Worm (Caenorhabditis elegans): ENCODE results near the gene F52E1.3.

- TF ChIP-seq cebp-2 (GFP tag; IDR thresholded peaks at IDR 0.05) (no peak), rec-8 (tag; optimal IDR thresholded peaks at IDR 0.05) (no peak), Y56A3A.18 (GFP tag; IDR thresholded peaks at IDR 0.05) (no peak), bed-1 (GFP tag; IDR thresholded peaks at IDR 0.05) (no peak), D2030.7 (GFP tag; IDR thresholded peaks at IDR 0.05) (no peak), pha-4 (tag; optimal IDR thresholded peaks at IDR 0.05) (no peak), F10E7.11 (tag; optimal IDR thresholded peaks at IDR 0.05) (no peak), ets-4 (GFP tag; optimal IDR thresholded peaks at IDR 0.05) (no peak), lin-35 (GFP tag; optimal IDR thresholded peaks at IDR 0.05) (no peak)
Measured at ce11 chrV:8435292-8435691, 40.7 kb downstream of the F52E1.3 start.
